Fruit fly (Drosophila melanogaster) whole organism, wandering third instar larva: ENCODE data around the gene CG5516.

Source experiments
- CG9705 ChIP-seq: fragments of 200-800 bp; sonication (Bioruptor generic); optimal IDR thresholded peaks from 2 replicates; lab custom pipeline; 2018; ENCODE audit warnings: missing biosample characterization, mild to moderate bottlenecking, missing genetic modification characterization
- CrebA ChIP-seq: fragments of 200-800 bp; sonication (Bioruptor generic); optimal IDR thresholded peaks from 2 replicates; lab custom pipeline; 2016; ENCODE audit warnings: missing biosample characterization, mild to moderate bottlenecking, missing genetic modification characterization, borderline replicate concordance
- HLH106 ChIP-seq: fragments of 200-800 bp; optimal IDR thresholded peaks from 3 replicates; lab custom pipeline; 2019; ENCODE audit warnings: missing biosample characterization, mild to moderate bottlenecking, missing genetic modification characterization, moderate library complexity
- Hr78 ChIP-seq: fragments of >200 bp; optimal IDR thresholded peaks from 2 replicates; lab custom pipeline; 2017; ENCODE audit warnings: missing biosample characterization, missing genetic modification characterization
- Myc ChIP-seq: fragments of >200 bp; optimal IDR thresholded peaks from 2 replicates; lab custom pipeline; 2017
- OdsH ChIP-seq: fragments of 200-800 bp; sonication (Bioruptor generic); optimal IDR thresholded peaks from 2 replicates; lab custom pipeline; 2016; ENCODE audit warnings: missing biosample characterization, mild to moderate bottlenecking, missing genetic modification characterization
- Rel ChIP-seq, 2 experiments: fragments of 200-800 bp; sonication (Bioruptor generic) in 1 of 2; optimal IDR thresholded peaks; 2 replicates in 1 of 2; 3 replicates in 1 of 2; lab custom pipeline; 2016 to 2019; ENCODE audit warnings: mild to moderate bottlenecking in 2 of 2, missing biosample characterization in 2 of 2, missing genetic modification characterization in 2 of 2, moderate library complexity in 1 of 2
- lola ChIP-seq: fragments of >200 bp; optimal IDR thresholded peaks from 2 replicates; lab custom pipeline; 2017; ENCODE audit warnings: missing biosample characterization, missing genetic modification characterization
- psq ChIP-seq: fragments of 200-800 bp; sonication (Bioruptor generic); optimal IDR thresholded peaks from 3 replicates; lab custom pipeline; 2017; ENCODE audit warnings: missing biosample characterization, mild to moderate bottlenecking, missing genetic modification characterization, moderate library complexity
- tai ChIP-seq: sonication (Bioruptor generic); optimal IDR thresholded peaks from 2 replicates; lab custom pipeline; 2016; ENCODE audit warnings: missing biosample characterization, missing genetic modification characterization
- usp ChIP-seq: fragments of >200 bp; optimal IDR thresholded peaks from 2 replicates; lab custom pipeline; 2017; ENCODE audit warnings: missing biosample characterization, missing genetic modification characterization

dm6 chr3R:15917907-15918306 is 45.8 kb upstream of the CG5516 start, which contains the start of gene CG45105:
- TF ChIP-seq Hr78 (GFP tag; lab: Kevin White, UChicago), result no peak
- no peak for TF ChIP-seq Myc (lab: Kevin White, UChicago)
- no peak for TF ChIP-seq psq
- TF ChIP-seq OdsH (GFP tag; lab: Kevin White, UChicago), result no peak
- TF ChIP-seq CrebA (GFP tag; lab: Kevin White, UChicago), result no peak
- TF ChIP-seq tai (GFP tag; lab: Kevin White, UChicago), result no peak
- TF ChIP-seq Rel (GFP tag; optimal IDR thresholded peaks at IDR 0.05; lab: Kevin White, UChicago), result no peak
- TF ChIP-seq Rel (tag; optimal IDR thresholded peaks at IDR 0.05; lab: Kevin White, UChicago), result no peak
- no peak for TF ChIP-seq HLH106 (tag; lab: Kevin White, UChicago)
- TF ChIP-seq usp (GFP tag; lab: Kevin White, UChicago), result no peak
- no peak for TF ChIP-seq lola
- no peak for TF ChIP-seq CG9705 (GFP tag; lab: Kevin White, UChicago)
